Fruit fly (Drosophila melanogaster): Measurements from ENCODE around the gene Ets97D.

DNA sequence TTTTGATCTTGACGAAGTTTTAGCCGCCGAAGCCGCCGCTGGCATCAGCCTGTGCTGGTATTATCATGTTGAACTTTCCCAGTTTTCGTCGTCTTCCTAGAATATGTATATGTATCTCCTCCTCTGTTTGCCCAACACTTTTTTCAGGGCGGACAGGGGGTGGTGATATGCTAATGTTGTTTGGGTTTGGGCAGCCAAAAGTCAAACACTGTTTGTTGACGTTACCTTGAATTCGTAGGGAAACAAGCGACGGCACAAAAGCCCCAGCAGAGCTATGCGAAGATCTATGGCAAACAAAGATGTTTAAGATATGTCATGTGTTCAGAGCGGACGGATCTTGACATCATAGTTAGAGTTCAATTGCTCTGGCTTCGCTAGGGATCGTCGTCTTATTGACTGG is 3.9 kb downstream of the Ets97D start:
- no peak for TF ChIP-seq Crg-1 (GFP tag; optimal IDR thresholded peaks at IDR 0.05)
- TF ChIP-seq CG14711 (tag; optimal IDR thresholded peaks at IDR 0.05): no peak
- no peak for TF ChIP-seq bab1 (GFP tag; optimal IDR thresholded peaks at IDR 0.05)
- TF ChIP-seq toe (GFP tag; optimal IDR thresholded peaks at IDR 0.05): no peak
- TF ChIP-seq pad (GFP tag; optimal IDR thresholded peaks at IDR 0.05): no peak
- TF ChIP-seq cnc (optimal IDR thresholded peaks at IDR 0.05): no peak
- TF ChIP-seq kay (GFP tag; ENCODE audit: borderline replicate concordance): no peak

Data from whole organism, adult.